Fruit fly (Drosophila melanogaster): ENCODE measurements around the gene CG42762.
A peak's percentile ranks its signal among the peaks of the same experiment; 100 is the strongest.

The CG42762 gene

DNA sequence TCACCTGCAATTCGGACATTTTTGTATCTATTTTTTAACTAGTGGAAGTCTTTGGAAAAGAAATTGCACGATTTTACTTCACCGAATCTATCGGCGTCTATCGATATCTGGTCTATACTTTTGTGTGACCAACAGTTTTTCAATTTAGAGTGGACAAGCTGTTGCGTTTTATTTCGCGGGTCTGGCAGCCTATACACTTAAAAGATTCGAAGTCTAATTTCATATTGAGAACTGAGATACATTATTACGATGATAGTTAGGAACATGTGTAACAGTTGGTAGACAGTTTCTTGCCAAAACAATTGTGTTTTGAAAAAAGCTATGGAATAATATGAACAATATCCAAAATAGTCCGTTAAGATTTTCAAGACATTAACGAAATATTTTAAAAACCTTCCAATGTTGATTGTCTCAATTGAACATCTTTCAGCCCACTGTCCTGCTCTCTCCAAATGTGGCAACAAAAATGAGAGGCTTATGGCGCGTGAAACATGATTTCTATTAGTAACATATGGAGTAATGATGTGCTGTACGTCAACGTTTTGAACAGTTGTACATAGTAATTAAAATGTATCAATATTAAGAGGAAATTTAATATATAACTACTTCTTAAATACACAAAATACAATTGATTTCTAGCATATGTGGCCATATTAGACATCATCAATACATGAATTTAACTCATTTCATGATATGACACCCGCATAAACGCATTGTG lies 18.6 kb upstream of the CG42762 start, which contains the start of gene Acbp1 (continued):
- TF ChIP-seq sim (GFP tag; IDR thresholded peaks at IDR 0.05) = peak; percentile 68
- TF ChIP-seq Neu2 (GFP tag; optimal IDR thresholded peaks at IDR 0.05; ENCODE audit: borderline replicate concordance) = peak; percentile 89
- TF ChIP-seq CG10462 (GFP tag; optimal IDR thresholded peaks at IDR 0.05) = peak; percentile 88
- peak; percentile 92 for TF ChIP-seq Bdp1 (GFP tag; optimal IDR thresholded peaks at IDR 0.05)
- TF ChIP-seq CG6272 (GFP tag; IDR thresholded peaks at IDR 0.05) = peak; percentile 91
- peak in 1 of 3 experiments; percentile 97 for TF ChIP-seq Stat92E (GFP tag; optimal IDR thresholded peaks at IDR 0.05)
- TF ChIP-seq ind (GFP tag; optimal IDR thresholded peaks at IDR 0.05) = peak; percentile 92
- peak; percentile 54; the same call in 1 of the 3 replicates for TF ChIP-seq z (GFP tag; IDR thresholded peaks at IDR 0.05)
- TF ChIP-seq Deaf1 (tag; optimal IDR thresholded peaks at IDR 0.05) = peak; percentile 89
- TF ChIP-seq CG4820 (GFP tag; optimal IDR thresholded peaks at IDR 0.05) = peak; percentile 100
- TF ChIP-seq CG9797 (GFP tag; optimal IDR thresholded peaks at IDR 0.05) = peak; percentile 89
- peak; percentile 89 for TF ChIP-seq CG8359 (GFP tag; optimal IDR thresholded peaks at IDR 0.05; ENCODE audit: borderline replicate concordance)
- peak; percentile 93 for TF ChIP-seq bab2 (GFP tag; optimal IDR thresholded peaks at IDR 0.05)
- TF ChIP-seq wor (GFP tag; IDR thresholded peaks at IDR 0.05) = peak; percentile 68
- TF ChIP-seq CG10366 (GFP tag; IDR thresholded peaks at IDR 0.05) = peak; percentile 78
- peak; percentile 98 for TF ChIP-seq grau (tag; optimal IDR thresholded peaks at IDR 0.05)
- TF ChIP-seq wek (GFP tag; optimal IDR thresholded peaks at IDR 0.05) = peak; percentile 91
- TF ChIP-seq CG11723 (GFP tag; optimal IDR thresholded peaks at IDR 0.05) = peak; percentile 96
- peak in 1 of 2 experiments; percentile 99 for TF ChIP-seq eve (GFP tag; optimal IDR thresholded peaks at IDR 0.05)
- TF ChIP-seq Ravus (GFP tag; IDR thresholded peaks at IDR 0.05) = peak; percentile 4; the same call in 1 of the 2 replicates
- peak; percentile 85 for TF ChIP-seq gsb (GFP tag; IDR thresholded peaks at IDR 0.05)
- peak; percentile 90 for TF ChIP-seq ems (GFP tag; optimal IDR thresholded peaks at IDR 0.05)
- TF ChIP-seq fd3F (GFP tag; optimal IDR thresholded peaks at IDR 0.05) = peak; percentile 92
- peak; percentile 94 for TF ChIP-seq chn (GFP tag; optimal IDR thresholded peaks at IDR 0.05)
- TF ChIP-seq hth (optimal IDR thresholded peaks at IDR 0.05) = no peak
- peak; percentile 91 to 99 for TF ChIP-seq Hr51 (GFP tag; optimal IDR thresholded peaks at IDR 0.05)
- TF ChIP-seq CG43689 (GFP tag; IDR thresholded peaks at IDR 0.05) = peak; percentile 39
- TF ChIP-seq CG1647 (GFP tag; optimal IDR thresholded peaks at IDR 0.05) = peak; percentile 94
- TF ChIP-seq Camta (GFP tag; optimal IDR thresholded peaks at IDR 0.05) = peak; percentile 95
- TF ChIP-seq Ets97D (GFP tag; optimal IDR thresholded peaks at IDR 0.05) = peak; percentile 91

DNA sequence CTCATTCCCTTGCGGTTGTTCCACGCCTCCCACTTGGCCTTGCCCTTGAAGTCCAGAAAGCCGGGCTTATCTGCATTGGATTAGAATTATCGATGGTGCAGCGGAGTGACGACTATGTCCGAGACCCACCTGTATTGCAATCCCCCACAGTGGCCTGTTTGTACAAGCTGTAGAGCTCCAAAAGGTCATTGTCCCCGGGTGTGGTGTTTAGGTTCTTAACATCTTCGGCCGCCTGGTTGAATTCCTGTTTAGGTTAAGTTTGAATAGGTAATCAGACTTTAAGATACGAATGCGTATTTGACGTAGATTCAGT lies 18.1 kb upstream of the CG42762 start:
- TF ChIP-seq CG16815 (GFP tag; optimal IDR thresholded peaks at IDR 0.05) (no peak), tx (GFP tag; optimal IDR thresholded peaks at IDR 0.05) (no peak), CG15011 (GFP tag; optimal IDR thresholded peaks at IDR 0.05) (no peak), D (optimal IDR thresholded peaks at IDR 0.05) (peak; percentile 37), D (GFP tag; optimal IDR thresholded peaks at IDR 0.05) (no peak), ato (GFP tag; IDR thresholded peaks at IDR 0.05; ENCODE audit: partially characterized antibody) (no peak), CG2116 (GFP tag; optimal IDR thresholded peaks at IDR 0.05) (no peak), usp (GFP tag; optimal IDR thresholded peaks at IDR 0.05) (peak; percentile 12), MESR4 (GFP tag; optimal IDR thresholded peaks at IDR 0.05) (peak; percentile 51), ftz-f1 (GFP tag; optimal IDR thresholded peaks at IDR 0.05) (peak; percentile 26), CG30431 (GFP tag; optimal IDR thresholded peaks at IDR 0.05) (no peak)
